Worm (Caenorhabditis elegans): ENCODE results near the gene C10B5.3.

Gene C10B5.3

DNA sequence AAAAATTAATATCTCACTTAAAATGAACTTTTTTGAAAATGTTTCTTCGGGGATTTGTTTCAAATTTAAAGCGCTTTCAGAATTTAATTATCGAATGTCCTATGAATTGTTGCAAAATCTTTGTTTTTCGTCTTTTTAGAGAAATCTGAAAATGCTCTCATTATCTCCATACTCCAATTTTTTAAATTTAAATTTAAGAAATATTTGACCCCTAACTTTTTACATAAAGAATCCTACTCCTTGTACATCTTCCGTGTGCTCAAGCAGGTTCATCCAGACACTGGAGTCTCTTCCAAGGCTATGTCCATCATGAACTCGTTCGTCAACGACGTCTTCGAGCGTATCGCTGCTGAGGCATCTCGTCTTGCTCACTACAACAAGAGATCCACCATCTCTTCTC lies 51.8 kb downstream of the C10B5.3 start, which contains the start of gene his-39:
Gene his-39, plus strand, starts transcription at position 301 of the 400 bp plus-strand sequence.
- TF ChIP-seq ceh-36 (tag; optimal IDR thresholded peaks at IDR 0.05) (no peak), hnd-1 (tag; optimal IDR thresholded peaks at IDR 0.05) (no peak), hmg-4 (GFP tag; optimal IDR thresholded peaks at IDR 0.05) (no peak), sea-1 (GFP tag; conservative IDR thresholded peaks at IDR 0.05) (no peak), hmbx-1 (tag; optimal IDR thresholded peaks at IDR 0.05) (no peak), ama-1 (optimal IDR thresholded peaks at IDR 0.05) (no peak), scrt-1 (GFP tag; IDR thresholded peaks at IDR 0.05) (no peak), tra-4 (tag; optimal IDR thresholded peaks at IDR 0.05) (no peak), aly-1 (tag; optimal IDR thresholded peaks at IDR 0.05) (no peak), tbx-37 (GFP tag; conservative IDR thresholded peaks at IDR 0.05) (no peak), B0310.2 (tag; optimal IDR thresholded peaks at IDR 0.05) (no peak), flt-1 (GFP tag; IDR thresholded peaks at IDR 0.05) (no peak), ceh-13 (GFP tag; optimal IDR thresholded peaks at IDR 0.05) (no peak), tbx-11 (GFP tag; IDR thresholded peaks at IDR 0.05) (no peak), ets-7 (tag; optimal IDR thresholded peaks at IDR 0.05) (no peak)

- peak; percentile 75; the same call in 1 of the 2 replicates for TF ChIP-seq sea-1 (GFP tag; conservative IDR thresholded peaks at IDR 0.05)
- TF ChIP-seq tbx-11 (GFP tag; IDR thresholded peaks at IDR 0.05) = peak; percentile 52; the same call in 1 of the 2 replicates
- peak; percentile 70 for TF ChIP-seq pes-1 (GFP tag; IDR thresholded peaks at IDR 0.05)
- TF ChIP-seq flt-1 (GFP tag; IDR thresholded peaks at IDR 0.05) = peak; percentile 65; the same call in 1 of the 2 replicates
- TF ChIP-seq ama-1 (optimal IDR thresholded peaks at IDR 0.05) = peak; percentile 91
- 0 out of 2 replicates have a peak, but pooled peaks have one; percentile 53 for TF ChIP-seq scrt-1 (GFP tag; IDR thresholded peaks at IDR 0.05)
- TF ChIP-seq hmg-4 (GFP tag; optimal IDR thresholded peaks at IDR 0.05) = peak; percentile 42
- peak; percentile 63; the same call in 1 of the 2 replicates for TF ChIP-seq tbx-37 (GFP tag; conservative IDR thresholded peaks at IDR 0.05)
These were observed 53.3 kb downstream of the C10B5.3 start, which contains the start of the genes his-6 and his-5 for ce11 chrV:8534534-8535283. Gene his-6, minus strand, starts transcription at chrV:8534977. Gene his-5, plus strand, starts transcription at chrV:8535214.

- TF ChIP-seq tra-4 (tag; optimal IDR thresholded peaks at IDR 0.05) (no peak), pes-1 (GFP tag; IDR thresholded peaks at IDR 0.05) (no peak), aly-1 (tag; optimal IDR thresholded peaks at IDR 0.05) (no peak), tbx-11 (GFP tag; IDR thresholded peaks at IDR 0.05) (no peak), F13C5.2 (tag; optimal IDR thresholded peaks at IDR 0.05) (no peak), ets-7 (tag; optimal IDR thresholded peaks at IDR 0.05) (no peak), ceh-13 (GFP tag; optimal IDR thresholded peaks at IDR 0.05) (no peak), ama-1 (optimal IDR thresholded peaks at IDR 0.05) (no peak), ceh-36 (tag; optimal IDR thresholded peaks at IDR 0.05) (no peak), hnd-1 (tag; optimal IDR thresholded peaks at IDR 0.05) (no peak)
These were observed 54.1 kb downstream of the C10B5.3 start for ce11 chrV:8533916-8534315.

Data from whole organism, early embryonic.